Worm (Caenorhabditis elegans) whole organism, L2 larva: ENCODE data around the gene R05H5.4.

ENCODE experiments used
- ama-1 ChIP-seq: fragments of 150-350 bp; optimal IDR thresholded peaks from 2 replicates; lab custom pipeline; 2018; ENCODE audit warnings: inconsistent platforms
- blmp-1 ChIP-seq: sonication (generic microtip); optimal IDR thresholded peaks from 2 replicates; lab custom pipeline; 2017; ENCODE audit warnings: missing genetic modification characterization, mild to moderate bottlenecking, missing compliant biosample characterization, antibody characterized with exemption, moderate library complexity; ENCODE audit not compliant: insufficient read depth
- elt-3 ChIP-seq: sonication (generic microtip); optimal IDR thresholded peaks from 2 replicates; lab custom pipeline; 2017; ENCODE audit warnings: missing biosample characterization, missing genetic modification characterization
- fos-1 ChIP-seq: fragments of 150-350 bp; optimal IDR thresholded peaks from 2 replicates; lab custom pipeline; 2014; ENCODE audit warnings: missing biosample characterization, missing genetic modification characterization
- mab-5 ChIP-seq: fragments of 150-350 bp; optimal IDR thresholded peaks from 2 replicates; lab custom pipeline; 2014; ENCODE audit warnings: missing biosample characterization, missing genetic modification characterization
- nhr-11 ChIP-seq: fragments of 150-350 bp; optimal IDR thresholded peaks from 2 replicates; lab custom pipeline; 2014; ENCODE audit warnings: missing biosample characterization, missing genetic modification characterization
- nhr-12 ChIP-seq: fragments of 150-350 bp; optimal IDR thresholded peaks from 2 replicates; lab custom pipeline; 2014; ENCODE audit warnings: missing biosample characterization, missing genetic modification characterization
- nhr-237 ChIP-seq: fragments of 150-350 bp; optimal IDR thresholded peaks from 2 replicates; lab custom pipeline; 2014; ENCODE audit warnings: missing biosample characterization, missing genetic modification characterization
- nhr-6 ChIP-seq: fragments of 150-350 bp; optimal IDR thresholded peaks from 2 replicates; lab custom pipeline; 2014; ENCODE audit warnings: missing biosample characterization, missing genetic modification characterization
- sma-9 ChIP-seq, 2 experiments: fragments of 150-350 bp in 1 of 2; sonication (generic microtip) in 1 of 2; optimal IDR thresholded peaks; 2 replicates each; lab custom pipeline; 2014 to 2016; ENCODE audit warnings: missing genetic modification characterization in 2 of 2, mild to moderate bottlenecking in 1 of 2, missing biosample characterization in 1 of 2, missing compliant biosample characterization in 1 of 2, missing genetic modification reagents in 1 of 2, moderate library complexity in 1 of 2

- TF ChIP-seq nhr-11 (no peak), fos-1 (tag; lab: Kevin White, UChicago) (no peak), nhr-12 (no peak), nhr-237 (tag; lab: Kevin White, UChicago) (no peak), elt-3 (tag; lab: Kevin White, UChicago) (no peak), mab-5 (tag; lab: Kevin White, UChicago) (no peak), ama-1 (lab: Kevin White, UChicago) (no peak), blmp-1 (tag; lab: Kevin White, UChicago) (no peak), sma-9 (GFP tag; optimal IDR thresholded peaks at IDR 0.05; lab: Kevin White, UChicago) (no peak), sma-9 (tag; optimal IDR thresholded peaks at IDR 0.05; lab: Kevin White, UChicago) (no peak), nhr-6 (tag; lab: Kevin White, UChicago) (no peak)
Observed at ce11 chrII:10204428-10205049, 4.7 kb upstream of the R05H5.4 start.
